Fruit fly (Drosophila melanogaster): ENCODE results near the gene CG43063.

Gene CG43063

dm6 chr3R:13047431-13047830 is 38.6 kb upstream of the CG43063 start, which contains the start of gene CG31157:
TSS of gene CG31157 (plus strand) at chr3R:13047731.
- no peak for TF ChIP-seq dl (GFP tag; optimal IDR thresholded peaks at IDR 0.05; ENCODE audit: insufficient read depth in 1 of 2, partially characterized antibody in 2 of 2)
- TF ChIP-seq Jra (GFP tag; optimal IDR thresholded peaks at IDR 0.05) = no peak
- no peak for TF ChIP-seq Sp1 (GFP tag; optimal IDR thresholded peaks at IDR 0.05)
- TF ChIP-seq br (GFP tag; optimal IDR thresholded peaks at IDR 0.05) = no peak
- no peak for TF ChIP-seq rgr (GFP tag; optimal IDR thresholded peaks at IDR 0.05)
- TF ChIP-seq Abd-B (GFP tag; optimal IDR thresholded peaks at IDR 0.05) = no peak
- no peak for TF ChIP-seq brk (GFP tag; optimal IDR thresholded peaks at IDR 0.05)
- TF ChIP-seq dsf (GFP tag; optimal IDR thresholded peaks at IDR 0.05; ENCODE audit: borderline replicate concordance) = no peak
- TF ChIP-seq OdsH (GFP tag; optimal IDR thresholded peaks at IDR 0.05) = no peak

dm6 chr3R:13051298-13051723 is 34.7 kb upstream of the CG43063 start, which contains the start of gene CG7966:
TSS of gene CG7966 (minus strand) at chr3R:13051453.
- TF ChIP-seq CG9705 (GFP tag; optimal IDR thresholded peaks at IDR 0.05) (no peak), h (GFP tag; optimal IDR thresholded peaks at IDR 0.05) (no peak), woc (GFP tag; optimal IDR thresholded peaks at IDR 0.05) (no peak), br (GFP tag; optimal IDR thresholded peaks at IDR 0.05) (peak; percentile 5), N (GFP tag; optimal IDR thresholded peaks at IDR 0.05) (no peak), brk (GFP tag; optimal IDR thresholded peaks at IDR 0.05) (no peak), dsf (GFP tag; optimal IDR thresholded peaks at IDR 0.05; ENCODE audit: borderline replicate concordance) (no peak), Hnf4 (GFP tag; optimal IDR thresholded peaks at IDR 0.05) (peak; percentile 73), dmrt93B (GFP tag; optimal IDR thresholded peaks at IDR 0.05) (no peak), OdsH (GFP tag; optimal IDR thresholded peaks at IDR 0.05) (peak; percentile 35), CrebA (GFP tag; optimal IDR thresholded peaks at IDR 0.05; ENCODE audit: borderline replicate concordance) (no peak), Abd-B (GFP tag; optimal IDR thresholded peaks at IDR 0.05) (no peak), rgr (GFP tag; optimal IDR thresholded peaks at IDR 0.05) (no peak), sv (GFP tag; optimal IDR thresholded peaks at IDR 0.05) (no peak), Vsx2 (GFP tag; optimal IDR thresholded peaks at IDR 0.05; ENCODE audit: partially characterized antibody) (peak; percentile 83), Mio (GFP tag; optimal IDR thresholded peaks at IDR 0.05) (no peak), Hr83 (GFP tag; optimal IDR thresholded peaks at IDR 0.05; ENCODE audit: poor library complexity, severe bottlenecking) (peak; percentile 98), GATAd (GFP tag; optimal IDR thresholded peaks at IDR 0.05) (no peak), CG32264 (GFP tag; optimal IDR thresholded peaks at IDR 0.05) (no peak), fru (GFP tag; optimal IDR thresholded peaks at IDR 0.05) (no peak), pan (optimal IDR thresholded peaks at IDR 0.05) (no peak), Rel (GFP tag; optimal IDR thresholded peaks at IDR 0.05) (no peak), Rel (tag; optimal IDR thresholded peaks at IDR 0.05) (peak; percentile 86), dl (GFP tag; optimal IDR thresholded peaks at IDR 0.05; ENCODE audit: insufficient read depth in 1 of 2, partially characterized antibody in 2 of 2) (peak; percentile 30 to 58), Myc (optimal IDR thresholded peaks at IDR 0.05) (no peak), Hr78 (GFP tag; optimal IDR thresholded peaks at IDR 0.05) (no peak), foxo (GFP tag; optimal IDR thresholded peaks at IDR 0.05) (peak in 1 of 2 experiments; percentile 92), psq (GFP tag; optimal IDR thresholded peaks at IDR 0.05) (no peak), usp (GFP tag; optimal IDR thresholded peaks at IDR 0.05) (no peak), tai (GFP tag; optimal IDR thresholded peaks at IDR 0.05) (no peak), Dif (GFP tag; optimal IDR thresholded peaks at IDR 0.05; ENCODE audit: partially characterized antibody) (peak; percentile 59), ey (GFP tag; optimal IDR thresholded peaks at IDR 0.05) (no peak), lola (GFP tag; optimal IDR thresholded peaks at IDR 0.05) (no peak), sage (GFP tag; optimal IDR thresholded peaks at IDR 0.05) (peak; percentile 55), Sp1 (GFP tag; optimal IDR thresholded peaks at IDR 0.05) (no peak), HLH106 (tag; optimal IDR thresholded peaks at IDR 0.05) (no peak), Jra (GFP tag; optimal IDR thresholded peaks at IDR 0.05) (peak; percentile 15), Dfd (GFP tag; optimal IDR thresholded peaks at IDR 0.05) (no peak), jim (GFP tag; optimal IDR thresholded peaks at IDR 0.05) (peak; percentile 53)
